Fruit fly (Drosophila melanogaster) S2 (cell line): ENCODE results near the gene org-1.

ENCODE experiments used
- CG8478 ChIP-seq: fragments of >200 bp; optimal IDR thresholded peaks from 2 replicates; lab custom pipeline; 2018
- CTCF ChIP-seq, 2 experiments: fragments of >200 bp; optimal IDR thresholded peaks; 2 replicates each; lab custom pipeline; 2018

DNA sequence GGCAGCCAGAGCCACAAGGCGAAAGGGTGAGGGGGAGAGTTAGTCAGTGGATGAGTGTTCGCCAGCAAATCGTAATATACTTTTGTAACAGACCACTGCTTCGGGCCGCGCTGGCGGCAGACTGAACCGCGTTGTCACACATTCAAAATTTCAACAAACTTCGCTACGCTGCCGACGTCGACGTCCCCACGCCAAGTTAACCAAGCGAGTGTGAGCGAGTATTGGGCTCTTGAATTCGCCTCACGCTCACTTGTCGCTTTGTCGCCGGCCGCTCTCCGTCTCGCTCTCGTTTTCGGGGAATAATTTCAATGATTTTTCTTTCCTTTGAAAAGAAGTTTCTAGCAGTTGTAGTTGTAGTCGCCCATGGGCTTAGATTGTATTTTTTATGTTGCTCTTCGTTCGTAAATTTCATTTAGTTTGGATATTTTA lies 43.3 kb downstream of the org-1 start, which contains the start of gene lawc:
- TF ChIP-seq CG8478 (lab: Kevin White, UChicago) (no peak), CTCF (optimal IDR thresholded peaks at IDR 0.05; lab: Kevin White, UChicago) (no peak)
